Fruit fly (Drosophila melanogaster) whole organism, prepupa: ENCODE measurements around the gene Cdc27.

Experiments
- CG11902 ChIP-seq: fragments of 200-800 bp; sonication (Bioruptor generic); optimal IDR thresholded peaks from 3 replicates; lab custom pipeline; 2016; ENCODE audit warnings: missing biosample characterization, missing genetic modification characterization
- CG8319 ChIP-seq: fragments of 200-800 bp; sonication (Bioruptor generic); optimal IDR thresholded peaks from 3 replicates; lab custom pipeline; 2016; ENCODE audit warnings: missing biosample characterization, missing genetic modification characterization
- Eip78C ChIP-seq: fragments of 200-800 bp; sonication (Bioruptor generic); peaks from one replicate; lab custom pipeline; 2016; ENCODE audit warnings: missing biosample characterization, missing genetic modification characterization
- Ets21C ChIP-seq: fragments of 200-800 bp; sonication (Bioruptor generic); optimal IDR thresholded peaks from 3 replicates; lab custom pipeline; 2016; ENCODE audit warnings: missing biosample characterization, missing genetic modification characterization
- Ets96B ChIP-seq: fragments of 200-800 bp; optimal IDR thresholded peaks from 2 replicates; lab custom pipeline; 2019; ENCODE audit warnings: missing biosample characterization, mild to moderate bottlenecking, missing genetic modification characterization, moderate library complexity
- net ChIP-seq: fragments of 200-800 bp; sonication (Bioruptor generic); optimal IDR thresholded peaks from 3 replicates; lab custom pipeline; 2016; ENCODE audit warnings: missing biosample characterization, missing genetic modification characterization
- svp ChIP-seq: fragments of 200-800 bp; sonication (Bioruptor generic); peaks from one replicate; lab custom pipeline; 2016; ENCODE audit warnings: missing biosample characterization, missing genetic modification characterization

dm6 chr3L:7238072-7238759, 10.9 kb downstream of the Cdc27 start, which contains the start of the genes CG14829 and BHD:
- TF ChIP-seq Ets21C (GFP tag; lab: Kevin White, UChicago), result no peak
- TF ChIP-seq Eip78C (GFP tag; lab: Kevin White, UChicago), result no peak
- TF ChIP-seq net (GFP tag; lab: Kevin White, UChicago), result no peak
- TF ChIP-seq Ets96B (tag; lab: Kevin White, UChicago), result no peak
- no peak for TF ChIP-seq CG8319 (GFP tag; lab: Kevin White, UChicago)
- TF ChIP-seq CG11902 (GFP tag; lab: Kevin White, UChicago), result no peak
- TF ChIP-seq svp (GFP tag; lab: Kevin White, UChicago), result no peak
